Fruit fly (Drosophila melanogaster) Kc167 (cell line): ENCODE data around the gene Cp38.

Experiments used
- Sin3A ChIP-seq: fragments of >200 bp; optimal IDR thresholded peaks from 2 replicates; lab custom pipeline; 2018; ENCODE audit warnings: missing external identifiers
- h ChIP-seq: fragments of >200 bp; optimal IDR thresholded peaks from 3 replicates; lab custom pipeline; 2018; ENCODE audit warnings: missing external identifiers
- psq ChIP-seq: fragments of >200 bp; optimal IDR thresholded peaks from 2 replicates; lab custom pipeline; 2017; ENCODE audit warnings: missing external identifiers

dm6 chrX:8444883-8445572, 36.6 kb upstream of the Cp38 start:
- TF ChIP-seq Sin3A (lab: Kevin White, UChicago) (no peak), h (no peak), psq (no peak)
